Worm (Caenorhabditis elegans) whole organism, L4 larva: Measurements from ENCODE around the gene T08A11.1.

ENCODE experiments used
- F37D6.2 ChIP-seq: sonication (generic microtip); optimal IDR thresholded peaks from 2 replicates; lab custom pipeline; 2016; ENCODE audit warnings: mild to moderate bottlenecking, missing genetic modification characterization, missing compliant biosample characterization
- F44E2.7 ChIP-seq: fragments of 200-800 bp; sonication (Bioruptor generic); IDR thresholded peaks from 2 replicates; pipeline ENCODE4 v2.1.2; 2022; ENCODE audit warnings: missing genetic modification characterization, missing compliant biosample characterization
- F49E8.2 ChIP-seq: sonication (generic microtip); optimal IDR thresholded peaks from 2 replicates; lab custom pipeline; 2016; ENCODE audit warnings: missing compliant biosample characterization, mild to moderate bottlenecking, missing genetic modification characterization, borderline replicate concordance
- T26A8.4 ChIP-seq: fragments of 200-800 bp; sonication (Bioruptor generic); IDR thresholded peaks from 2 replicates; pipeline ENCODE4 v1.3.6; 2022; ENCODE audit warnings: missing genetic modification characterization, missing compliant biosample characterization
- Y105C5A.15 ChIP-seq: fragments of 200-800 bp; sonication (Bioruptor generic); IDR thresholded peaks from 2 replicates; pipeline ENCODE4 v1.3.6; 2022; ENCODE audit warnings: missing genetic modification characterization, missing compliant biosample characterization
- Y48G9A.11 ChIP-seq: fragments of 200-800 bp; sonication (Bioruptor generic); IDR thresholded peaks from 2 replicates; pipeline ENCODE4 v1.3.6; 2022; ENCODE audit warnings: missing genetic modification reagents, missing genetic modification characterization, missing compliant biosample characterization
- Y5F2A.4 ChIP-seq: fragments of 200-800 bp; sonication (Bioruptor generic); optimal IDR thresholded peaks from 2 replicates; lab custom pipeline; 2018; ENCODE audit warnings: mild to moderate bottlenecking, missing genetic modification characterization, missing compliant biosample characterization
- Y75B8A.6 ChIP-seq: fragments of 200-800 bp; sonication (Bioruptor generic); IDR thresholded peaks from 2 replicates; pipeline ENCODE4 v1.3.6; 2022; ENCODE audit warnings: missing genetic modification reagents, missing genetic modification characterization, missing compliant biosample characterization
- aha-1 ChIP-seq: fragments of 150-350 bp; peaks from one replicate; lab custom pipeline; 2014; ENCODE audit warnings: missing biosample characterization, missing genetic modification characterization
- arid-1 ChIP-seq: fragments of 200-800 bp; sonication (Bioruptor generic); conservative IDR thresholded peaks from 2 replicates; pipeline ENCODE4 v1.3.6; 2022; ENCODE audit warnings: missing genetic modification reagents, missing genetic modification characterization, missing compliant biosample characterization
- attf-4 ChIP-seq: sonication (generic microtip); optimal IDR thresholded peaks from 3 replicates; lab custom pipeline; 2017; ENCODE audit warnings: missing biosample characterization, missing genetic modification characterization
- ceh-20 ChIP-seq: fragments of 200-800 bp; sonication (Bioruptor generic); IDR thresholded peaks from 2 replicates; pipeline ENCODE4 v1.3.6; 2022; ENCODE audit warnings: missing genetic modification reagents, missing genetic modification characterization, missing compliant biosample characterization
- ceh-28 ChIP-seq: fragments of 150-350 bp; optimal IDR thresholded peaks from 2 replicates; lab custom pipeline; 2014; ENCODE audit warnings: missing biosample characterization, missing genetic modification reagents, missing genetic modification characterization
- ceh-44 ChIP-seq: fragments of 200-800 bp; sonication (Bioruptor generic); IDR thresholded peaks from 2 replicates; pipeline ENCODE4 v1.3.6; 2022; ENCODE audit warnings: missing genetic modification reagents, missing genetic modification characterization, missing compliant biosample characterization
- daf-12 ChIP-seq: fragments of 150-350 bp; optimal IDR thresholded peaks from 2 replicates; lab custom pipeline; 2014; ENCODE audit warnings: missing biosample characterization, missing genetic modification reagents, missing genetic modification characterization
- daf-16 ChIP-seq, 3 experiments: sonication (generic microtip); optimal IDR thresholded peaks; 2 replicates each; lab custom pipeline; 2016 to 2017; ENCODE audit warnings: missing genetic modification characterization in 3 of 3, missing genetic modification reagents in 3 of 3, mild to moderate bottlenecking in 2 of 3, missing compliant biosample characterization in 2 of 3, missing biosample characterization in 1 of 3, moderate library complexity in 1 of 3
- daf-19 ChIP-seq: fragments of 200-800 bp; sonication (Bioruptor generic); conservative IDR thresholded peaks from 2 replicates; pipeline ENCODE4 v1.3.6; 2022; ENCODE audit warnings: missing genetic modification characterization, missing compliant biosample characterization
- dpl-1 ChIP-seq: fragments of 150-350 bp; optimal IDR thresholded peaks from 2 replicates; lab custom pipeline; 2014; ENCODE audit warnings: missing biosample characterization, missing genetic modification reagents, missing genetic modification characterization
- duxl-1 ChIP-seq: sonication (generic microtip); optimal IDR thresholded peaks from 2 replicates; lab custom pipeline; 2016; ENCODE audit warnings: mild to moderate bottlenecking, missing genetic modification characterization, moderate library complexity, missing compliant biosample characterization; ENCODE audit not compliant: poor library complexity
- egl-43 ChIP-seq: fragments of 200-800 bp; sonication (Bioruptor generic); IDR thresholded peaks from 2 replicates; pipeline ENCODE4 v1.3.6; 2022; ENCODE audit warnings: missing genetic modification reagents, missing genetic modification characterization, missing compliant biosample characterization
- fos-1 ChIP-seq: fragments of 150-350 bp; optimal IDR thresholded peaks from 2 replicates; lab custom pipeline; 2014; ENCODE audit warnings: missing biosample characterization, missing genetic modification characterization
- hlh-30 ChIP-seq: sonication (generic microtip); optimal IDR thresholded peaks from 2 replicates; lab custom pipeline; 2017; ENCODE audit warnings: antibody characterized with exemption, mild to moderate bottlenecking, missing genetic modification characterization, missing compliant biosample characterization; ENCODE audit not compliant: insufficient read depth
- jun-1 ChIP-seq: fragments of 150-350 bp; optimal IDR thresholded peaks from 2 replicates; lab custom pipeline; 2014; ENCODE audit warnings: missing biosample characterization, missing genetic modification reagents, missing genetic modification characterization
- lim-7 ChIP-seq: fragments of 200-800 bp; sonication (Bioruptor generic); IDR thresholded peaks from 2 replicates; pipeline ENCODE4 v1.3.6; 2022; ENCODE audit warnings: missing genetic modification characterization, missing compliant biosample characterization
- lin-13 ChIP-seq: fragments of 150-350 bp; optimal IDR thresholded peaks from 2 replicates; lab custom pipeline; 2014; ENCODE audit warnings: missing biosample characterization, missing genetic modification reagents, missing genetic modification characterization
- lin-38 ChIP-seq: fragments of 200-800 bp; sonication (Bioruptor generic); IDR thresholded peaks from 2 replicates; pipeline ENCODE4 v1.3.6; 2022; ENCODE audit warnings: missing genetic modification reagents, missing genetic modification characterization, missing compliant biosample characterization
- lir-3 ChIP-seq: sonication (generic microtip); optimal IDR thresholded peaks from 2 replicates; lab custom pipeline; 2016; ENCODE audit warnings: mild to moderate bottlenecking, missing genetic modification characterization, missing compliant biosample characterization
- mdl-1 ChIP-seq, 2 experiments: fragments of 150-350 bp in 1 of 2; sonication (generic microtip) in 1 of 2; optimal IDR thresholded peaks; 2 replicates each; lab custom pipeline; 2014 to 2017; ENCODE audit warnings: missing biosample characterization in 2 of 2, missing genetic modification characterization in 2 of 2
- mes-2 ChIP-seq: sonication (generic microtip); optimal IDR thresholded peaks from 2 replicates; lab custom pipeline; 2016; ENCODE audit warnings: missing genotype, mild to moderate bottlenecking, missing genetic modification characterization, missing compliant biosample characterization; ENCODE audit not compliant: poor library complexity, severe bottlenecking
- mxl-3 ChIP-seq: fragments of 200-800 bp; sonication (Bioruptor generic); optimal IDR thresholded peaks from 2 replicates; lab custom pipeline; 2018; ENCODE audit warnings: mild to moderate bottlenecking, missing genetic modification characterization, missing compliant biosample characterization
- nhr-10 ChIP-seq: fragments of 150-350 bp; optimal IDR thresholded peaks from 2 replicates; lab custom pipeline; 2014; ENCODE audit warnings: missing biosample characterization, missing genetic modification characterization
- nhr-102 ChIP-seq: sonication (generic microtip); optimal IDR thresholded peaks from 2 replicates; lab custom pipeline; 2016; ENCODE audit warnings: mild to moderate bottlenecking, missing genetic modification characterization, moderate library complexity, missing compliant biosample characterization
- nhr-11 ChIP-seq: fragments of 150-350 bp; optimal IDR thresholded peaks from 2 replicates; lab custom pipeline; 2014; ENCODE audit warnings: missing biosample characterization, missing genetic modification characterization
- nhr-237 ChIP-seq: sonication (generic microtip); optimal IDR thresholded peaks from 2 replicates; lab custom pipeline; 2017; ENCODE audit warnings: missing biosample characterization, missing genetic modification characterization
- nhr-25 ChIP-seq: sonication (generic microtip); optimal IDR thresholded peaks from 2 replicates; lab custom pipeline; 2017; ENCODE audit warnings: missing genetic modification characterization, mild to moderate bottlenecking, missing compliant biosample characterization, antibody characterized with exemption, moderate library complexity, borderline replicate concordance; ENCODE audit not compliant: insufficient read depth
- nhr-41 ChIP-seq: fragments of 200-800 bp; sonication (Bioruptor generic); IDR thresholded peaks from 2 replicates; pipeline ENCODE4 v1.3.6; 2022; ENCODE audit warnings: missing genetic modification reagents, missing genetic modification characterization, missing compliant biosample characterization
- nhr-42 ChIP-seq: fragments of 200-800 bp; sonication (Bioruptor generic); IDR thresholded peaks from 2 replicates; pipeline ENCODE4 v1.3.6; 2022; ENCODE audit warnings: missing genetic modification characterization, missing compliant biosample characterization
- nhr-48 ChIP-seq: sonication (generic microtip); optimal IDR thresholded peaks from 2 replicates; lab custom pipeline; 2016; ENCODE audit warnings: mild to moderate bottlenecking, missing genetic modification characterization, missing compliant biosample characterization
- snpc-1.2 ChIP-seq: fragments of 200-800 bp; sonication (Bioruptor generic); IDR thresholded peaks from 2 replicates; pipeline ENCODE4 v1.3.6; 2022; ENCODE audit warnings: missing genetic modification reagents, missing genetic modification characterization, missing compliant biosample characterization
- tag-97 ChIP-seq: fragments of 200-800 bp; sonication (Bioruptor generic); IDR thresholded peaks from 2 replicates; pipeline ENCODE4 v1.3.6; 2022; ENCODE audit warnings: missing genetic modification characterization, missing compliant biosample characterization
- tra-1 ChIP-seq: fragments of 200-800 bp; sonication (Bioruptor generic); IDR thresholded peaks from 2 replicates; pipeline ENCODE4 v1.3.6; 2022; ENCODE audit warnings: missing genetic modification reagents, missing genetic modification characterization, missing compliant biosample characterization
- unc-39 ChIP-seq: sonication (generic microtip); optimal IDR thresholded peaks from 2 replicates; lab custom pipeline; 2017; ENCODE audit warnings: missing biosample characterization, missing genetic modification characterization
- zag-1 ChIP-seq: fragments of 150-350 bp; optimal IDR thresholded peaks from 2 replicates; lab custom pipeline; 2014; ENCODE audit warnings: missing biosample characterization, missing genetic modification characterization
- zip-11 ChIP-seq: fragments of 200-800 bp; sonication (Bioruptor generic); IDR thresholded peaks from 2 replicates; pipeline ENCODE4 v1.3.6; 2022; ENCODE audit warnings: missing genetic modification characterization, missing compliant biosample characterization
- zip-2 ChIP-seq: fragments of 150-350 bp; optimal IDR thresholded peaks from 2 replicates; lab custom pipeline; 2014; ENCODE audit warnings: missing biosample characterization, missing genetic modification characterization
- ztf-7 ChIP-seq: fragments of 150-350 bp; optimal IDR thresholded peaks from 2 replicates; lab custom pipeline; 2014; ENCODE audit warnings: missing biosample characterization, missing genetic modification characterization

The T08A11.1 gene

DNA sequence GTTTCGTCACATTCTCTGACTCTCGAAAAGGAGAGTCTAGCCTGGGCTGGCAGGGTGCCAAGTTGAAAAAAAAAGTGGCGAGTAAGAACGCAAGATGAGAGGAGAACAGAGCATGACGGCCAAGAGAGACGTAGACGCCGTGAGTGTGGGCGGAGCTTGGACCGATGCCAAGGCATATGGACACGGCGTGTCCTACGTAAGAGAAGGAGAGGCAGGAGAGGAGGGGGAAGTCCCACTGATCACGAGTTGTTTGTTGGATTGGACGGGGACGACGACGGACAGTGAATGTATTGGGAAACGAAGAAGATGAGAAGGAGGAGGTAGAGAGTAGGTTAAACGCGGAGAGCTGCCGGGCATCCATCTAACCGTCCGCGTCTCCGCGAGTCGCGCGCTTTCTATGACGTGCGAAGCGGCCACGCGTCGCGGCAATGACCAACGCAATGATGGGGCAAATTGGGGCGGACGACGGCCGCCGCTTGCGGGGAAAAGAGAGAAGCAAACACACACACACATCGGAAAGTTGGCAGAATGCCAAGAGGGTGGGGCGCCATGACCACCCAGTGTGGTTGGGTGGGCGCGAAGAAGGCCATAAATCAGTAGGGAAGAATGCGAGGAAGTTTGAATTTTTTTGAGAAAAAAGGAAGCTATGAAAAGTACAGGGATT, 19.1 kb upstream of the T08A11.1 start (continued):
- peak; percentile 98 for TF ChIP-seq T26A8.4 (GFP tag; lab: Robert Waterston, UW)
- TF ChIP-seq mes-2: peak; percentile 77
- TF ChIP-seq Y5F2A.4: peak; percentile 72
- TF ChIP-seq zip-11: no peak; the same call in 1 of the 2 replicates
- TF ChIP-seq nhr-237 (tag; lab: Kevin White, UChicago): peak; percentile 57
- peak; percentile 78 for TF ChIP-seq dpl-1 (GFP tag; lab: Kevin White, UChicago)
- TF ChIP-seq nhr-102 (tag; lab: Kevin White, UChicago): peak; percentile 98
- peak; percentile 87 for TF ChIP-seq arid-1
- peak; percentile 81 for TF ChIP-seq duxl-1 (tag; lab: Kevin White, UChicago)
- TF ChIP-seq F44E2.7 (GFP tag; lab: Robert Waterston, UW): no peak
- peak; percentile 98 for TF ChIP-seq hlh-30 (tag; lab: Kevin White, UChicago)
- TF ChIP-seq jun-1 (tag; lab: Kevin White, UChicago): peak; percentile 90
- TF ChIP-seq F37D6.2 (tag; lab: Kevin White, UChicago): peak; percentile 97
- TF ChIP-seq unc-39 (tag; lab: Kevin White, UChicago): no peak
- TF ChIP-seq F49E8.2 (tag; lab: Kevin White, UChicago): no peak
- 0 out of 2 replicates have a peak, but pooled peaks have one; percentile 10 for TF ChIP-seq tag-97 (GFP tag; lab: Robert Waterston, UW)
- peak; percentile 84 for TF ChIP-seq nhr-42
- 0 out of 2 replicates have a peak, but pooled peaks have one; percentile 5 for TF ChIP-seq ceh-44 (GFP tag; lab: Robert Waterston, UW)
- peak; percentile 42; the same call in 1 of the 2 replicates for TF ChIP-seq lim-7 (GFP tag; lab: Robert Waterston, UW)
- peak; percentile 99 for TF ChIP-seq mxl-3 (GFP tag; lab: Kevin White, UChicago)
- peak; percentile 69 for TF ChIP-seq ztf-7 (tag; lab: Kevin White, UChicago)
- peak; percentile 86 for TF ChIP-seq fos-1 (tag; lab: Kevin White, UChicago)
- peak; percentile 90 for TF ChIP-seq lin-13 (GFP tag; lab: Kevin White, UChicago)
- TF ChIP-seq aha-1 (tag; lab: Kevin White, UChicago): peak; percentile 100
- TF ChIP-seq nhr-10: peak; percentile 93
- TF ChIP-seq daf-12: no peak
- TF ChIP-seq zag-1: peak; percentile 91
- TF ChIP-seq nhr-11 (tag; lab: Kevin White, UChicago): peak; percentile 98
- TF ChIP-seq zip-2: peak; percentile 79
- peak; percentile 62 for TF ChIP-seq ceh-28 (tag; lab: Kevin White, UChicago)
- peak; percentile 99 for TF ChIP-seq nhr-48 (tag; lab: Kevin White, UChicago)

DNA sequence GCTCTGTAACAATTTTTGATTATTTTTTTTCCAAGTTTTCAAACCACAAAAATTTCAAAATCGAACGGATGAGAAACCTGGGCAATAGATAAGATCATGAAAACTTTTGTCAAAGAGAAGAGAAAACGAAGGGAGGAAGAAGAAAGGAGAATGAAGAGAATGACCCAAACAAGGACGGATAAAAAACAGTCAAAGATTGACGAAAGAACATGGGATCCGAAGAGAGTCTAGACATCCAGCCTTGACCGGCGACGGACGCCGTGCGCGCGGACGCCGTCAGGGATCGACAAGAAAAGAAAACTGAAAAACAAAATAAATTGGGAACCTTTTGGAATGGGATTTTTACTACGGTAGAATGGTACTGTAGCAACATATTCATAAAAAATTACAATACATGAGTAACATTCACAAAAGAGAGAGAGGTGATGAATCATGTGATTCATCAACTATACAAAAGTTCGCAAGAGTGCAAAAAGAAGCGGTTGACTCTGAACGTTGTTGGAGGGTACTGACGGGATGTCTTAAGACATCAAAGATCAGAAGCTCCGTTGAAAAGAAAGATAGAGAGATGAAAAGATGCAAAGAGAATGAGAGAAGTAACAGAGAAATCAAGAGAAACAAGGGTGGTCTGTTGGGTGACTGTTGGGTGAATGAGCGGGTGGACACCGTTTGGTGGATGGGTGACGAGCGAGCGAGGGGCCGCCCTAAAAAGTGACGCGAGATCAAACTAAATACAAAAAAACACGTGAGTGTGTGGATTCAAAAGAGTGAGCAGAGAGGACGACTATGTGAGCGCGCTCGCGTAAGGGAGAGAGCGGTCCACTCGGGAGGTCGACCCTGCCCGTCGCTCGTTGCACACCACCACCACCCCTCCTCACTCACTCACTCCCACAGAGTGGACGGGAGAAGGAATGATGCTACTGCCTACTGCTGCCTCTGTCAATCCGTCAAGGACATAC, 17.5 kb upstream of the T08A11.1 start, which contains the start of gene sup-26:
Gene sup-26 (minus strand): TSS at position 10 of the 959 bp plus-strand sequence.
- TF ChIP-seq nhr-48 (tag; lab: Kevin White, UChicago) (no peak), attf-4 (tag; lab: Kevin White, UChicago) (no peak), arid-1 (no peak), tra-1 (GFP tag; lab: Robert Waterston, UW) (no peak), Y48G9A.11 (GFP tag; lab: Robert Waterston, UW) (no peak), ceh-20 (GFP tag; lab: Robert Waterston, UW) (no peak), unc-39 (tag; lab: Kevin White, UChicago) (no peak), ztf-7 (tag; lab: Kevin White, UChicago) (no peak), lin-38 (GFP tag; lab: Robert Waterston, UW) (no peak), hlh-30 (tag; lab: Kevin White, UChicago) (peak; percentile 47), snpc-1.2 (GFP tag; lab: Robert Waterston, UW) (no peak), daf-16 (GFP tag; optimal IDR thresholded peaks at IDR 0.05; lab: Kevin White, UChicago) (no peak), daf-16 (tag; optimal IDR thresholded peaks at IDR 0.05; lab: Kevin White, UChicago) (no peak), nhr-11 (tag; lab: Kevin White, UChicago) (no peak), mdl-1 (tag; optimal IDR thresholded peaks at IDR 0.05; lab: Kevin White, UChicago) (no peak), nhr-10 (no peak), Y105C5A.15 (no peak), lir-3 (no peak), egl-43 (GFP tag; lab: Robert Waterston, UW) (no peak), nhr-41 (GFP tag; lab: Robert Waterston, UW) (no peak), nhr-25 (tag; lab: Kevin White, UChicago) (peak; percentile 15), daf-19 (GFP tag; lab: Robert Waterston, UW) (no peak), Y75B8A.6 (GFP tag; lab: Robert Waterston, UW) (no peak)
